Fruit fly (Drosophila melanogaster) whole organism, embryonic: ENCODE data around the gene CG5096.

Experiments used
- Ada2b ChIP-seq: fragments of 200-800 bp; sonication (Bioruptor generic); IDR thresholded peaks from 2 replicates; pipeline ENCODE4 v1.3.6; 2022; ENCODE audit warnings: missing biosample characterization, missing genetic modification characterization
- Adf1 ChIP-seq: fragments of 200-800 bp; sonication (Bioruptor generic); IDR thresholded peaks from 2 replicates; pipeline ENCODE4 v1.3.6; 2022; ENCODE audit warnings: missing biosample characterization, missing genetic modification characterization
- B-H2 ChIP-seq: fragments of 200-800 bp; sonication (Bioruptor generic); optimal IDR thresholded peaks from 2 replicates; lab custom pipeline; 2018; ENCODE audit warnings: missing biosample characterization, mild to moderate bottlenecking, missing genetic modification characterization
- Bgb ChIP-seq: fragments of 200-800 bp; sonication (Bioruptor generic); IDR thresholded peaks from 2 replicates; pipeline ENCODE4 v1.3.6; 2022; ENCODE audit warnings: missing biosample characterization, missing genetic modification characterization; ENCODE audit not compliant: partially characterized antibody
- CG10321 ChIP-seq: fragments of 200-800 bp; sonication (Bioruptor generic); IDR thresholded peaks from 2 replicates; pipeline ENCODE4 v1.3.6; 2022; ENCODE audit warnings: missing biosample characterization, missing genetic modification characterization
- CG10431 ChIP-seq: fragments of 200-800 bp; sonication (Bioruptor generic); optimal IDR thresholded peaks from 3 replicates; lab custom pipeline; 2018; ENCODE audit warnings: missing biosample characterization, mild to moderate bottlenecking, missing genetic modification characterization
- CG12299 ChIP-seq: fragments of 200-800 bp; sonication (Bioruptor generic); optimal IDR thresholded peaks from 2 replicates; lab custom pipeline; 2018; ENCODE audit warnings: missing biosample characterization, mild to moderate bottlenecking, missing genetic modification characterization
- CG15269 ChIP-seq: fragments of 200-800 bp; sonication (Bioruptor generic); optimal IDR thresholded peaks from 2 replicates; lab custom pipeline; 2018; ENCODE audit warnings: missing biosample characterization, mild to moderate bottlenecking, missing genetic modification characterization, moderate library complexity
- CG1529 ChIP-seq: fragments of 200-800 bp; sonication (Bioruptor generic); optimal IDR thresholded peaks from 3 replicates; lab custom pipeline; 2018; ENCODE audit warnings: missing biosample characterization, missing genetic modification characterization
- CG15696 ChIP-seq: fragments of 200-800 bp; sonication (Bioruptor generic); optimal IDR thresholded peaks from 2 replicates; lab custom pipeline; 2019; ENCODE audit warnings: missing biosample characterization, mild to moderate bottlenecking, missing genetic modification characterization, moderate library complexity
- CG1603 ChIP-seq: fragments of 200-800 bp; sonication (Bioruptor generic); optimal IDR thresholded peaks from 2 replicates; lab custom pipeline; 2019; ENCODE audit warnings: missing biosample characterization, mild to moderate bottlenecking, missing genetic modification characterization, moderate library complexity
- CG17802 ChIP-seq: fragments of 200-800 bp; sonication (Bioruptor generic); optimal IDR thresholded peaks from 2 replicates; lab custom pipeline; 2018; ENCODE audit warnings: missing biosample characterization, mild to moderate bottlenecking, missing genetic modification characterization, moderate library complexity
- CG3407 ChIP-seq: fragments of 200-800 bp; sonication (Bioruptor generic); optimal IDR thresholded peaks from 2 replicates; lab custom pipeline; 2018; ENCODE audit warnings: missing biosample characterization, mild to moderate bottlenecking, missing genetic modification characterization
- CG42726 ChIP-seq: fragments of 200-800 bp; sonication (Bioruptor generic); IDR thresholded peaks from 2 replicates; pipeline ENCODE4 v1.3.6; 2022; ENCODE audit warnings: missing biosample characterization, missing genetic modification characterization; ENCODE audit not compliant: partially characterized antibody
- CG5953 ChIP-seq: fragments of 200-800 bp; sonication (Bioruptor generic); IDR thresholded peaks from 2 replicates; pipeline ENCODE4 v1.3.6; 2022; ENCODE audit warnings: missing biosample characterization, missing genetic modification characterization
- CG6254 ChIP-seq: fragments of 200-800 bp; sonication (Bioruptor generic); optimal IDR thresholded peaks from 3 replicates; lab custom pipeline; 2017; ENCODE audit warnings: mild to moderate bottlenecking, missing biosample characterization, missing genetic modification reagents, missing genetic modification characterization
- CG6272 ChIP-seq: fragments of 200-800 bp; sonication (Bioruptor generic); IDR thresholded peaks from 2 replicates; pipeline ENCODE4 v1.3.6; 2022; ENCODE audit warnings: missing biosample characterization, missing genetic modification characterization
- CG7556 ChIP-seq: fragments of 200-800 bp; sonication (Bioruptor generic); optimal IDR thresholded peaks from 2 replicates; lab custom pipeline; 2017; ENCODE audit warnings: missing biosample characterization, mild to moderate bottlenecking, missing genetic modification characterization
- CG8281 ChIP-seq: fragments of 200-800 bp; sonication (Bioruptor generic); optimal IDR thresholded peaks from 2 replicates; lab custom pipeline; 2018; ENCODE audit warnings: missing biosample characterization, mild to moderate bottlenecking, missing genetic modification characterization, moderate library complexity
- CG9437 ChIP-seq: fragments of 200-800 bp; sonication (Bioruptor generic); optimal IDR thresholded peaks from 2 replicates; lab custom pipeline; 2018; ENCODE audit warnings: missing biosample characterization, mild to moderate bottlenecking, missing genetic modification characterization
- CG9817 ChIP-seq: fragments of 200-800 bp; sonication (Bioruptor generic); optimal IDR thresholded peaks from 2 replicates; lab custom pipeline; 2018; ENCODE audit warnings: missing biosample characterization, mild to moderate bottlenecking, missing genetic modification characterization, moderate library complexity
- Dad ChIP-seq: fragments of 200-800 bp; sonication (Bioruptor generic); optimal IDR thresholded peaks from 3 replicates; lab custom pipeline; 2016; ENCODE audit warnings: missing biosample characterization, missing genetic modification characterization
- Deaf1 ChIP-seq: fragments of 200-800 bp; optimal IDR thresholded peaks from 3 replicates; lab custom pipeline; 2019; ENCODE audit warnings: missing biosample characterization, mild to moderate bottlenecking, missing genetic modification characterization, moderate library complexity
- Dip2 ChIP-seq: fragments of 200-800 bp; sonication (Bioruptor generic); IDR thresholded peaks from 2 replicates; pipeline ENCODE4 v1.3.6; 2022; ENCODE audit warnings: missing biosample characterization, missing genetic modification characterization
- Elba2 ChIP-seq: fragments of 200-800 bp; sonication (Bioruptor generic); optimal IDR thresholded peaks from 3 replicates; lab custom pipeline; 2016; ENCODE audit warnings: missing biosample characterization, missing genetic modification characterization
- Gug ChIP-seq: fragments of 200-800 bp; sonication (Bioruptor generic); IDR thresholded peaks from 4 replicates; pipeline ENCODE4 v1.3.6; 2022; ENCODE audit warnings: missing biosample characterization, missing genetic modification characterization
- HLH54F ChIP-seq: fragments of 200-800 bp; sonication (Bioruptor generic); optimal IDR thresholded peaks from 3 replicates; lab custom pipeline; 2016; ENCODE audit warnings: missing biosample characterization, missing genetic modification characterization
- Hey ChIP-seq: fragments of 200-800 bp; sonication (Bioruptor generic); optimal IDR thresholded peaks from 3 replicates; lab custom pipeline; 2018; ENCODE audit warnings: missing biosample characterization, mild to moderate bottlenecking, missing genetic modification characterization
- Lim3 ChIP-seq: fragments of 200-800 bp; sonication (Bioruptor generic); IDR thresholded peaks from 2 replicates; pipeline ENCODE4 v1.3.6; 2022; ENCODE audit warnings: missing biosample characterization, missing genetic modification characterization
- MBD-R2 ChIP-seq: fragments of 200-800 bp; sonication (Bioruptor generic); IDR thresholded peaks from 2 replicates; pipeline ENCODE4 v1.3.6; 2022; ENCODE audit warnings: missing biosample characterization, missing genetic modification characterization
- Med ChIP-seq: fragments of 200-800 bp; sonication (Bioruptor generic); peaks from one replicate; lab custom pipeline; 2016; ENCODE audit warnings: missing biosample characterization, missing genetic modification characterization, mild to moderate bottlenecking, inconsistent platforms, moderate library complexity
- Rfx ChIP-seq: fragments of 200-800 bp; sonication (Bioruptor generic); IDR thresholded peaks from 2 replicates; pipeline ENCODE4 v1.3.6; 2022; ENCODE audit warnings: missing biosample characterization, missing genetic modification characterization
- Spps ChIP-seq: fragments of 200-800 bp; sonication (Bioruptor generic); optimal IDR thresholded peaks from 2 replicates; lab custom pipeline; 2018; ENCODE audit warnings: missing biosample characterization, mild to moderate bottlenecking, missing genetic modification characterization
- Stat92E ChIP-seq, 3 experiments: fragments of >200 bp in 2 of 3; fragments of 200-800 bp in 1 of 3; sonication (Bioruptor generic) in 1 of 3; optimal IDR thresholded peaks; 2 replicates each; lab custom pipeline; 2017 to 2019; ENCODE audit warnings: missing biosample characterization in 3 of 3, missing genetic modification characterization in 3 of 3, mild to moderate bottlenecking in 1 of 3, moderate library complexity in 1 of 3
- cg ChIP-seq: fragments of 200-800 bp; sonication (Bioruptor generic); optimal IDR thresholded peaks from 3 replicates; lab custom pipeline; 2019; ENCODE audit warnings: missing biosample characterization, mild to moderate bottlenecking, missing genetic modification characterization, moderate library complexity
- dysf ChIP-seq: fragments of 200-800 bp; sonication (Bioruptor generic); IDR thresholded peaks from 3 replicates; pipeline ENCODE4 v1.3.6; 2022; ENCODE audit warnings: missing biosample characterization, missing genetic modification characterization
- hb ChIP-seq: fragments of 200-800 bp; sonication (Bioruptor generic); IDR thresholded peaks from 3 replicates; pipeline ENCODE4 v1.3.6; 2022; ENCODE audit warnings: missing biosample characterization, missing genetic modification characterization; ENCODE audit not compliant: partially characterized antibody
- inv ChIP-seq: fragments of 200-800 bp; sonication (Bioruptor generic); IDR thresholded peaks from 2 replicates; pipeline ENCODE4 v1.3.6; 2022; ENCODE audit warnings: missing biosample characterization, missing genetic modification characterization; ENCODE audit not compliant: partially characterized antibody
- jing ChIP-seq: fragments of 200-800 bp; sonication (Bioruptor generic); optimal IDR thresholded peaks from 2 replicates; lab custom pipeline; 2018; ENCODE audit warnings: missing biosample characterization, mild to moderate bottlenecking, missing genetic modification characterization
- mirr ChIP-seq: fragments of 200-800 bp; sonication (Bioruptor generic); optimal IDR thresholded peaks from 3 replicates; lab custom pipeline; 2018; ENCODE audit warnings: missing biosample characterization, mild to moderate bottlenecking, missing genetic modification characterization
- nerfin-1 ChIP-seq: fragments of 200-800 bp; sonication (Bioruptor generic); optimal IDR thresholded peaks from 3 replicates; lab custom pipeline; 2019; ENCODE audit warnings: missing biosample characterization, mild to moderate bottlenecking, missing genetic modification characterization, moderate library complexity
- nerfin-2 ChIP-seq: fragments of 200-800 bp; sonication (Bioruptor generic); IDR thresholded peaks from 2 replicates; pipeline ENCODE4 v1.3.6; 2022; ENCODE audit warnings: missing biosample characterization, missing genetic modification characterization; ENCODE audit not compliant: partially characterized antibody
- pzg ChIP-seq: fragments of 200-800 bp; sonication (Bioruptor generic); optimal IDR thresholded peaks from 3 replicates; lab custom pipeline; 2018; ENCODE audit warnings: missing biosample characterization, mild to moderate bottlenecking, missing genetic modification characterization, moderate library complexity
- row ChIP-seq: fragments of 200-800 bp; sonication (Bioruptor generic); IDR thresholded peaks from 3 replicates; pipeline ENCODE4 v1.3.6; 2022; ENCODE audit warnings: missing biosample characterization, missing genetic modification characterization
- scrt ChIP-seq: fragments of 200-800 bp; sonication (Bioruptor generic); optimal IDR thresholded peaks from 2 replicates; lab custom pipeline; 2018; ENCODE audit warnings: missing biosample characterization, mild to moderate bottlenecking, missing genetic modification characterization, moderate library complexity
- tna ChIP-seq: fragments of 200-800 bp; sonication (Bioruptor generic); IDR thresholded peaks from 2 replicates; pipeline ENCODE4 v1.3.6; 2022; ENCODE audit warnings: missing biosample characterization, missing genetic modification characterization; ENCODE audit not compliant: partially characterized antibody
- trh ChIP-seq: fragments of 200-800 bp; sonication (Bioruptor generic); optimal IDR thresholded peaks from 2 replicates; lab custom pipeline; 2016; ENCODE audit warnings: missing biosample characterization, missing genetic modification characterization
- ttk ChIP-seq: fragments of 200-800 bp; sonication (Bioruptor generic); IDR thresholded peaks from 2 replicates; pipeline ENCODE4 v2.1.2; 2022; ENCODE audit warnings: missing biosample characterization, missing genetic modification characterization
- vfl ChIP-seq: fragments of 200-800 bp; sonication (Bioruptor generic); optimal IDR thresholded peaks from 2 replicates; lab custom pipeline; 2016; ENCODE audit warnings: missing biosample characterization, missing genetic modification characterization

The CG5096 gene

DNA sequence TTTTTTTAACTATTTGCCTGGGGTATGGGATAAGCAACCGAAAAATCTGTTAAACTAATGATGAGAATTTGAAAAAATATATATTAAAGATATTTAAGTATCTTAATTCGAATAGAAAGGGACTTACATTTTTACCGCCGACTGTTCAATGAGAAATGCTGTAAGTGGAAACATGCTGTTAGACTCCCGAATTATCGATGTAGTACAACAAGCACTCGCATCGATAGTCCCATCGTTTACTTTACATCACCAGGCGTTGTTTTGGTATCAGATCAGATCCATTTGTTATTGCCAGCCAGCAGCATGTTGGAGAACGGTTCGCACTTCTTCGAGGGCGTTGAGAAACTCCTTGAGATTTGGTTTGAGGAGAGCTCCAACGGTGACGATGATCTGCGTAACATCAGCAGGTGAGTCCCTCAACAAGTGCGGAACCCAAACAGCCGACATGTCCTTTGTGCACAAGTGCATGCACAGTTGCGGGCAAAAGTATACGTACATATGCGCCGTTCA is 42.8 kb upstream of the CG5096 start, which contains the start of gene SamDC (continued):
- TF ChIP-seq CG3407 (GFP tag; lab: Kevin White, UChicago): no peak
- peak; percentile 79 for TF ChIP-seq CG1603
- TF ChIP-seq Dip2 (GFP tag; lab: Robert Waterston, UW): no peak
- TF ChIP-seq CG9817 (tag; lab: Kevin White, UChicago): peak; percentile 29
- TF ChIP-seq trh (GFP tag; lab: Kevin White, UChicago): no peak
- TF ChIP-seq CG12299 (tag; lab: Kevin White, UChicago): no peak
- TF ChIP-seq Adf1 (GFP tag; lab: Robert Waterston, UW): peak; percentile 27; the same call in 1 of the 2 replicates
- TF ChIP-seq Med: peak; percentile 91
- TF ChIP-seq nerfin-2 (GFP tag; lab: Robert Waterston, UW): peak; percentile 59; the same call in 1 of the 2 replicates
- TF ChIP-seq cg (GFP tag; lab: Kevin White, UChicago): no peak
- TF ChIP-seq MBD-R2: peak; percentile 78
- no peak for TF ChIP-seq CG5953 (GFP tag; lab: Robert Waterston, UW)
- peak; percentile 90 for TF ChIP-seq row
- peak; percentile 72 for TF ChIP-seq CG15269 (tag; lab: Kevin White, UChicago)
- TF ChIP-seq CG15696 (tag; lab: Kevin White, UChicago): peak; percentile 23
- peak; percentile 81 for TF ChIP-seq inv
- TF ChIP-seq CG10321 (GFP tag; lab: Robert Waterston, UW): no peak
- peak; percentile 47 for TF ChIP-seq mirr (GFP tag; lab: Kevin White, UChicago)
- peak; percentile 46 for TF ChIP-seq scrt (GFP tag; lab: Kevin White, UChicago)
- peak; percentile 82; the same call in 1 of the 2 replicates for TF ChIP-seq CG42726 (GFP tag; lab: Robert Waterston, UW)
- peak; percentile 93 for TF ChIP-seq Bgb (GFP tag; lab: Robert Waterston, UW)
- peak; percentile 88 for TF ChIP-seq pzg (GFP tag; lab: Kevin White, UChicago)
- TF ChIP-seq Dad (GFP tag; lab: Kevin White, UChicago): peak; percentile 5
- TF ChIP-seq vfl (GFP tag; lab: Kevin White, UChicago): no peak
- TF ChIP-seq hb (GFP tag; lab: Robert Waterston, UW): peak; percentile 73; the same call in 2 of the 3 replicates
- peak; percentile 23 for TF ChIP-seq HLH54F (GFP tag; lab: Kevin White, UChicago)
- TF ChIP-seq CG7556 (GFP tag; lab: Kevin White, UChicago): peak; percentile 21
- TF ChIP-seq Rfx (GFP tag; lab: Robert Waterston, UW): peak; percentile 69
- no peak for TF ChIP-seq Spps (tag; lab: Kevin White, UChicago)
- TF ChIP-seq Lim3 (GFP tag; lab: Robert Waterston, UW): no peak
- no peak for TF ChIP-seq CG8281
- TF ChIP-seq Ada2b: peak; percentile 63
- TF ChIP-seq Deaf1 (tag; lab: Kevin White, UChicago): no peak
- TF ChIP-seq CG6272: no peak
- TF ChIP-seq CG9437 (GFP tag; lab: Kevin White, UChicago): peak; percentile 25
- TF ChIP-seq Elba2: no peak
- TF ChIP-seq Hey (tag; lab: Kevin White, UChicago): no peak
- peak; percentile 59; the same call in 1 of the 3 replicates for TF ChIP-seq dysf (GFP tag; lab: Robert Waterston, UW)
- peak in 2 of 3 experiments; percentile 12 to 85 for TF ChIP-seq Stat92E (GFP tag; optimal IDR thresholded peaks at IDR 0.05; lab: Kevin White, UChicago)
- peak; percentile 91 for TF ChIP-seq CG17802 (tag; lab: Kevin White, UChicago)
- TF ChIP-seq CG10431 (GFP tag; lab: Kevin White, UChicago): no peak
- no peak for TF ChIP-seq jing (GFP tag; lab: Kevin White, UChicago)
- TF ChIP-seq nerfin-1 (tag; lab: Kevin White, UChicago): no peak
- no peak for TF ChIP-seq Gug (GFP tag; lab: Robert Waterston, UW)
- TF ChIP-seq tna (GFP tag; lab: Robert Waterston, UW): peak; percentile 77
- TF ChIP-seq B-H2 (GFP tag; lab: Kevin White, UChicago): no peak
- TF ChIP-seq CG1529 (GFP tag; lab: Kevin White, UChicago): no peak
- TF ChIP-seq CG6254 (GFP tag; lab: Kevin White, UChicago): no peak
- TF ChIP-seq ttk (GFP tag; lab: Robert Waterston, UW): no peak; the same call in 1 of the 2 replicates
